Fruit fly (Drosophila melanogaster): ENCODE measurements around the gene CG9988.

DNA sequence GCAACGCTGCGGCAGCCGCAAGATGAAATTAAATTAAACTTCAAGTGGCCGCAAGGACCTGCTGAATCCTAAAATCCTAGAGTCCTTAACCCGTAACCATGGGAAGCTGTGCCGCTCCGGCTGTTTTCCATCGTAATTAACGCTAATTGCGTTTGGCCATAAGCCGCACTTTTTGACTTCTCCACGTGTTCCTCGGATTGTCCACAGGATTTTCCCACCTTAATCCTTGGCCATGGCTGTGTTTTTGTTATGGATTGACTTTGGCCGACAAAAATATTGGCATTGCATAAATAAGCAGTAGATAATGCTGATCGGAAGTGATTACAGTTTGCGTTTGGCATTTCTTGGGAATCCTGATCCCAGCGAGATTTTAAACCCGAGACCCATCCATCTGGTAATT is 39.9 kb upstream of the CG9988 start:
- no peak for TF ChIP-seq psq (optimal IDR thresholded peaks at IDR 0.05)
- no peak for TF ChIP-seq pan (optimal IDR thresholded peaks at IDR 0.05)
- no peak for TF ChIP-seq Dll (optimal IDR thresholded peaks at IDR 0.05)
- TF ChIP-seq EcR (GFP tag; optimal IDR thresholded peaks at IDR 0.05), result no peak
- no peak for TF ChIP-seq usp (GFP tag; optimal IDR thresholded peaks at IDR 0.05)
